Worm (Caenorhabditis elegans) whole organism, mixed stage, embryonic: Measurements from ENCODE around the gene hpo-39.

Experiments used
- M03D4.4 ChIP-seq: sonication (generic microtip); optimal IDR thresholded peaks from 2 replicates; lab custom pipeline; 2017; ENCODE audit warnings: mild to moderate bottlenecking, missing genetic modification characterization, missing compliant biosample characterization
- bed-3 ChIP-seq: fragments of 200-800 bp; sonication (Bioruptor generic); optimal IDR thresholded peaks from 3 replicates; lab custom pipeline; 2018; ENCODE audit warnings: mild to moderate bottlenecking, missing genetic modification characterization, moderate library complexity, missing compliant biosample characterization
- blmp-1 ChIP-seq: fragments of 150-350 bp; optimal IDR thresholded peaks from 2 replicates; lab custom pipeline; 2014; ENCODE audit warnings: missing biosample characterization, missing genetic modification characterization
- ceh-39 ChIP-seq: fragments of 150-350 bp; optimal IDR thresholded peaks from 2 replicates; lab custom pipeline; 2014; ENCODE audit warnings: missing biosample characterization, missing genetic modification characterization
- ceh-43 ChIP-seq: fragments of 200-800 bp; sonication (Bioruptor generic); optimal IDR thresholded peaks from 2 replicates; lab custom pipeline; 2018; ENCODE audit warnings: mild to moderate bottlenecking, missing genetic modification characterization, moderate library complexity, missing compliant biosample characterization
- ceh-83 ChIP-seq: fragments of 200-800 bp; sonication (Bioruptor generic); optimal IDR thresholded peaks from 2 replicates; lab custom pipeline; 2018; ENCODE audit warnings: mild to moderate bottlenecking, missing genetic modification characterization, missing compliant biosample characterization
- ces-1 ChIP-seq: fragments of 150-350 bp; optimal IDR thresholded peaks from 2 replicates; lab custom pipeline; 2014; ENCODE audit warnings: missing biosample characterization, missing genetic modification reagents, missing genetic modification characterization
- cnd-1 ChIP-seq: fragments of 200-800 bp; sonication (Bioruptor generic); optimal IDR thresholded peaks from 2 replicates; lab custom pipeline; 2018; ENCODE audit warnings: mild to moderate bottlenecking, missing genetic modification characterization, missing compliant biosample characterization
- elt-1 ChIP-seq: sonication (generic microtip); optimal IDR thresholded peaks from 2 replicates; lab custom pipeline; 2017; ENCODE audit warnings: missing genetic modification characterization, mild to moderate bottlenecking, missing compliant biosample characterization, antibody characterized with exemption, moderate library complexity, borderline replicate concordance; ENCODE audit not compliant: insufficient read depth
- elt-3 ChIP-seq: fragments of 150-350 bp; optimal IDR thresholded peaks from 2 replicates; lab custom pipeline; 2014; ENCODE audit warnings: missing biosample characterization, missing genetic modification characterization
- flh-1 ChIP-seq: fragments of 200-800 bp; sonication (Bioruptor generic); optimal IDR thresholded peaks from 2 replicates; lab custom pipeline; 2018; ENCODE audit warnings: mild to moderate bottlenecking, missing genetic modification characterization, moderate library complexity, missing compliant biosample characterization
- ham-2 ChIP-seq: fragments of 200-800 bp; sonication (Bioruptor generic); optimal IDR thresholded peaks from 2 replicates; lab custom pipeline; 2018; ENCODE audit warnings: mild to moderate bottlenecking, missing genetic modification characterization, missing compliant biosample characterization
- hlh-1 ChIP-seq: fragments of 150-350 bp; optimal IDR thresholded peaks from 2 replicates; lab custom pipeline; 2014; ENCODE audit warnings: missing biosample characterization, missing genetic modification reagents, missing genetic modification characterization
- lin-13 ChIP-seq: fragments of 150-350 bp; optimal IDR thresholded peaks from 2 replicates; lab custom pipeline; 2014; ENCODE audit warnings: missing biosample characterization, missing genetic modification characterization
- lin-32 ChIP-seq: fragments of 200-800 bp; sonication (Bioruptor generic); optimal IDR thresholded peaks from 2 replicates; lab custom pipeline; 2018; ENCODE audit warnings: mild to moderate bottlenecking, missing genetic modification characterization, missing compliant biosample characterization
- lsy-2 ChIP-seq: fragments of 150-350 bp; optimal IDR thresholded peaks from 2 replicates; lab custom pipeline; 2014; ENCODE audit warnings: missing biosample characterization, missing genetic modification characterization
- mab-5 ChIP-seq: fragments of 150-350 bp; optimal IDR thresholded peaks from 2 replicates; lab custom pipeline; 2014; ENCODE audit warnings: missing biosample characterization, missing genetic modification characterization
- mls-2 ChIP-seq: sonication (generic microtip); optimal IDR thresholded peaks from 2 replicates; lab custom pipeline; 2016; ENCODE audit warnings: mild to moderate bottlenecking, missing genetic modification characterization, moderate library complexity, missing compliant biosample characterization
- nhr-2 ChIP-seq: fragments of 150-350 bp; optimal IDR thresholded peaks from 2 replicates; lab custom pipeline; 2014; ENCODE audit warnings: missing biosample characterization, missing genetic modification characterization
- nhr-237 ChIP-seq: fragments of 150-350 bp; optimal IDR thresholded peaks from 2 replicates; lab custom pipeline; 2014; ENCODE audit warnings: missing biosample characterization, missing genetic modification characterization
- nhr-28 ChIP-seq: fragments of 150-350 bp; optimal IDR thresholded peaks from 2 replicates; lab custom pipeline; 2014; ENCODE audit warnings: missing biosample characterization, missing genetic modification characterization
- nhr-76 ChIP-seq: sonication (generic microtip); optimal IDR thresholded peaks from 2 replicates; lab custom pipeline; 2017; ENCODE audit warnings: missing biosample characterization, missing genetic modification characterization
- sem-2 ChIP-seq: fragments of 200-800 bp; sonication (Bioruptor generic); optimal IDR thresholded peaks from 2 replicates; lab custom pipeline; 2018; ENCODE audit warnings: mild to moderate bottlenecking, missing genetic modification characterization, missing compliant biosample characterization
- sptf-1 ChIP-seq: sonication (generic microtip); optimal IDR thresholded peaks from 2 replicates; lab custom pipeline; 2017; ENCODE audit warnings: mild to moderate bottlenecking, missing genetic modification characterization, moderate library complexity, missing compliant biosample characterization
- tbx-8 ChIP-seq: fragments of 200-800 bp; sonication (Bioruptor generic); optimal IDR thresholded peaks from 2 replicates; lab custom pipeline; 2018; ENCODE audit warnings: mild to moderate bottlenecking, missing genetic modification characterization, moderate library complexity, missing compliant biosample characterization
- unc-120 ChIP-seq: sonication (generic microtip); optimal IDR thresholded peaks from 2 replicates; lab custom pipeline; 2017; ENCODE audit warnings: missing genetic modification characterization, missing compliant biosample characterization; ENCODE audit not compliant: poor library complexity, severe bottlenecking
- unc-39 ChIP-seq: fragments of 150-350 bp; optimal IDR thresholded peaks from 2 replicates; lab custom pipeline; 2014; ENCODE audit warnings: missing biosample characterization, missing genetic modification characterization
- unc-62 ChIP-seq: fragments of 150-350 bp; optimal IDR thresholded peaks from 2 replicates; lab custom pipeline; 2014; ENCODE audit warnings: missing biosample characterization, missing genetic modification reagents, missing genetic modification characterization
- zip-8 ChIP-seq: fragments of 150-350 bp; optimal IDR thresholded peaks from 2 replicates; lab custom pipeline; 2014; ENCODE audit warnings: missing biosample characterization, missing genetic modification characterization
- ztf-11 ChIP-seq: fragments of 150-350 bp; optimal IDR thresholded peaks from 2 replicates; lab custom pipeline; 2014; ENCODE audit warnings: missing biosample characterization, missing genetic modification characterization

The hpo-39 gene

DNA sequence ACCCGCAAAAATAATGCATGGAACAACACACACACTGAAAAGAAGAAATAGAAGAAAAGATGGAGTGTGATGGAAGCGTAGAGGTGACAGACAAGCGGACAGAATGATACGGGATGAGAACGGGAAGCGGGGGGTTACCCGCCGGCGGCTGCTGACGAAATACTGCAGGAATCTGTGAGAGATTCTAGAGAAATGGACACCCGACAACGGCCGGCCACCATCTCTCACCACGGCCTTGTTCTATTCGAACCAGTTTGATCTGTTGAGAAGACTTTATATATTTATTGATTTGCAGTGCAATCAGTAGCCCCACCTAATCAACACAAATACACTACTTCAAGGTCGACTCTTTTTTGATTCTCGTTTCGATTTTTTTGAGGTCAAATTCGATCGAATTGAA, 23.3 kb downstream of the hpo-39 start (continued):
- TF ChIP-seq cnd-1 (tag; lab: Kevin White, UChicago) (no peak), ztf-11 (no peak), unc-62 (GFP tag; lab: Kevin White, UChicago) (peak; percentile 47), nhr-76 (tag; lab: Kevin White, UChicago) (no peak), hlh-1 (peak; percentile 43), mls-2 (tag; lab: Kevin White, UChicago) (no peak), nhr-2 (tag; lab: Kevin White, UChicago) (peak; percentile 67), tbx-8 (no peak), elt-1 (peak; percentile 1), lin-32 (GFP tag; lab: Kevin White, UChicago) (no peak)

DNA sequence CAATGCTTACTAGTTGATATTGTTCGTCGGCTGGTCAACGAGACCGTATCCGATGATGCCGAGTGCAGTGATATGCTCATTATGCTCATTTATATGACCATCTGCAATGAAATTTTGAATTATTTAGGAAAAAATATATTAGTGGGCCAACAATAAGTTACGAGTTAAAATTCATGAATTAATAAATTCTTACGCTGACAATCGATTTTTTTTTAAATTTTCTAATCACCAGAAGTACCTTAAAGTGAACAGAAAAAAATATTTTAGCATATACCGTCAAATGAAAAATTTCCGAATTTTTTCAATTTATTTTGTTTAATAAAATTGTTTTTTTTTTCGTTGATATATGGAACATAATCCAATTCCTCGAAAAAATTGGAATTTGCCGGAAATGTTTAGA, 24.5 kb downstream of the hpo-39 start, which contains the start of gene sos-1:
TSS of gene sos-1 (minus strand) at position 101 of the 400 bp plus-strand sequence.
- TF ChIP-seq nhr-28 (tag; lab: Kevin White, UChicago) (no peak), unc-39 (tag; lab: Kevin White, UChicago) (no peak), sem-2 (GFP tag; lab: Kevin White, UChicago) (no peak), lin-13 (tag; lab: Kevin White, UChicago) (no peak), blmp-1 (tag; lab: Kevin White, UChicago) (no peak)

DNA sequence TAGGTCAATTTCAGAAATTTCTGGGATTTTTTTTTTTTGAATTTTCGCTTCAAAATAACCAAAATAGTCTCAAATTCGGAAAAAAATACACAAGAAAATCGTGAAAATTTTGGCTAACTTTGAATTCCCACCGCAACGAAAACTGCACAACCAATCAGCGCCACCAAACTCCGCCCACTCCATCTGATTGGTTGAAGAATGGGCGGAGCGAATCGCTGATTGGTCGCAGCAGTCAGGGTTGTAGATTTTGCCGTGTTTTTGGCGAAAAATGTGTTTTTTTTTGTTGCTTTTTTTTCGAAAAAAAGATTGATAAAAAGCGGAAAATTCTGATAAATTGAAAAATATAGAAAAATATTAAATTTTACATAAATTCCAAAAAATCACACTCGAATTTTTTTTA, 26.9 kb downstream of the hpo-39 start:
- no peak for TF ChIP-seq M03D4.4 (tag; lab: Kevin White, UChicago)
- no peak for TF ChIP-seq sem-2 (GFP tag; lab: Kevin White, UChicago)
- no peak for TF ChIP-seq nhr-76 (tag; lab: Kevin White, UChicago)
- TF ChIP-seq blmp-1 (tag; lab: Kevin White, UChicago) = no peak
- no peak for TF ChIP-seq nhr-237 (tag; lab: Kevin White, UChicago)
- no peak for TF ChIP-seq zip-8 (tag; lab: Kevin White, UChicago)
- TF ChIP-seq ces-1 (GFP tag; lab: Kevin White, UChicago) = no peak
- TF ChIP-seq mab-5 (tag; lab: Kevin White, UChicago) = no peak
- TF ChIP-seq nhr-2 (tag; lab: Kevin White, UChicago) = no peak
- TF ChIP-seq sptf-1 (tag; lab: Kevin White, UChicago) = no peak
- no peak for TF ChIP-seq lsy-2 (tag; lab: Kevin White, UChicago)
- TF ChIP-seq ham-2 = no peak
- TF ChIP-seq ceh-39 (tag; lab: Kevin White, UChicago) = no peak
- no peak for TF ChIP-seq ceh-83 (GFP tag; lab: Kevin White, UChicago)
- TF ChIP-seq cnd-1 (tag; lab: Kevin White, UChicago) = no peak
- TF ChIP-seq flh-1 (GFP tag; lab: Kevin White, UChicago) = no peak
- no peak for TF ChIP-seq unc-120 (tag; lab: Kevin White, UChicago)
- no peak for TF ChIP-seq elt-3 (tag; lab: Kevin White, UChicago)

DNA sequence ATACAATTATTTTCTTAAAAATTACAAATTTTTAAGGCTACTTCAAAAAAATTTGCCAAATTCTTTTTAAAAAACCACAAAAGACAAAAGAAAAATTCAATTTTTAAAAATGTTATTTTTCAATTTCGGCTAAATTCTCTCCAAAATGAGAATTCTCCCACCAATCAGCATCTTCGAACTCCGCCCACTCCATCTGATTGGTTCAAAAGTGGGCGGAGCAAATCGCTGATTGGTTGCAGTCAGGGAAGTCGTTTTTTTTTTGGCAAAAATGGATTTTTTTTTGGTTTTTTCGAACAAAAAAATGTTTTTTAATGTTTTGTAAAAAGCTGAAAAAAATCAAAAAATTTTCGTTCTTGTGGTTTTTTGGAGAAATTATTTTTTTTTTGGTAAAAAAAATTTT, 33.9 kb downstream of the hpo-39 start:
- TF ChIP-seq cnd-1 (tag; lab: Kevin White, UChicago) (no peak), nhr-237 (tag; lab: Kevin White, UChicago) (no peak), bed-3 (no peak), sptf-1 (tag; lab: Kevin White, UChicago) (no peak), hlh-1 (no peak), nhr-2 (tag; lab: Kevin White, UChicago) (no peak), blmp-1 (tag; lab: Kevin White, UChicago) (no peak), M03D4.4 (tag; lab: Kevin White, UChicago) (no peak), elt-3 (tag; lab: Kevin White, UChicago) (no peak), unc-62 (GFP tag; lab: Kevin White, UChicago) (no peak), unc-39 (tag; lab: Kevin White, UChicago) (no peak), elt-1 (no peak), ces-1 (GFP tag; lab: Kevin White, UChicago) (no peak), nhr-76 (tag; lab: Kevin White, UChicago) (no peak), ceh-43 (GFP tag; lab: Kevin White, UChicago) (no peak)

DNA sequence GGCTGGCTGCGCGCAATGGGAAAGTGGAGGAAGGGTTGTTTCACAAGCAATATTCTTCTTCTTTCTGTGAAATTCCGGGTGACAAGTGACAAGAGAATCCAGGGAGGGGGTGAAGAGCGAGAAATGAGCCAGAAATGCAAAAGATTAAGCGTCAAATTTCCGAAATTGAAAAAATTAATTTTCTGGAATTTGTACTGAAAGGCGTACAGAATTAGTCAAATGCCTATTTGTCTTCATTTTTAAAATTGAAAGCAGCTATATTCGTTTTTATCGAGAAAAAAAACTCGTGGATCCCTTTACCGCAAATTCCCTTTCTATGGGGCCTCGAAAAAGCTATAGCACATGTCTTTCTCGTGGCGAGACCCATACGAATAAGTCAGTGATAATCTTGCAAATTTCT, 38.0 kb downstream of the hpo-39 start:
- no peak for TF ChIP-seq tbx-8
- peak; percentile 59 for TF ChIP-seq sptf-1 (tag; lab: Kevin White, UChicago)
